Worm (Caenorhabditis elegans): ENCODE data around the gene M01B2.10.

The M01B2.10 gene

ce11 chrV:15287856-15288255 is 25.6 kb upstream of the M01B2.10 start, which contains the start of gene cyp-34A1:
Gene cyp-34A1, minus strand, starts transcription at chrV:15287956.
- no peak for TF ChIP-seq ztf-23 (GFP tag; IDR thresholded peaks at IDR 0.05)
- no peak for TF ChIP-seq ref-1 (GFP tag; conservative IDR thresholded peaks at IDR 0.05)
- TF ChIP-seq cog-1 (tag; optimal IDR thresholded peaks at IDR 0.05): no peak
- no peak for TF ChIP-seq ztf-29 (GFP tag; IDR thresholded peaks at IDR 0.05)
- TF ChIP-seq med-1 (GFP tag; optimal IDR thresholded peaks at IDR 0.05; ENCODE audit: insufficient read depth): no peak
- TF ChIP-seq T22C8.4 (GFP tag; IDR thresholded peaks at IDR 0.05): no peak
- TF ChIP-seq flt-1 (GFP tag; IDR thresholded peaks at IDR 0.05): no peak
- no peak for TF ChIP-seq tab-1 (GFP tag; IDR thresholded peaks at IDR 0.05)
- TF ChIP-seq klf-2 (GFP tag; conservative IDR thresholded peaks at IDR 0.05): no peak

DNA sequence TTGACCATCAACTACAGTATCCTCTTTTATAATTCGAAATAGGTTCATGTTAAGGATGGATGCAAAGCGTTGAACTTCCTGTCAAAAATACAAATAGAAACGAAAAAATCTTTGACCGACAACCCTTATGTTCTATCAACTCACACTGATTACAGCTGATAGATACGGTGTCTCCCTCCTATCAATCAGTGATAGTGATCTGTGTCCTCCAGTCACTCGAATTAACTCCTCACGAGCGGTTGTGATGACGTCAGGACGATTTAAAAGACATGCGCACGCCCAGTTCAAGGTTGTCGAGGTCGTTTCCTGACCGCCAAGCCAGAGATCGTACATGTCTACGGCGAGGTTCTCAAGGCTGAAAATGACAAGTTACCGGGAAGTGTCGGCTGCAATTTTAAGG is 23.7 kb upstream of the M01B2.10 start:
- TF ChIP-seq ztf-29 (GFP tag; IDR thresholded peaks at IDR 0.05) (no peak), klf-2 (GFP tag; conservative IDR thresholded peaks at IDR 0.05) (no peak), ztf-23 (GFP tag; IDR thresholded peaks at IDR 0.05) (no peak), ref-1 (GFP tag; conservative IDR thresholded peaks at IDR 0.05) (no peak), T22C8.4 (GFP tag; IDR thresholded peaks at IDR 0.05) (no peak), cog-1 (tag; optimal IDR thresholded peaks at IDR 0.05) (no peak), tab-1 (GFP tag; IDR thresholded peaks at IDR 0.05) (no peak), med-1 (GFP tag; optimal IDR thresholded peaks at IDR 0.05; ENCODE audit: insufficient read depth) (no peak), flt-1 (GFP tag; IDR thresholded peaks at IDR 0.05) (no peak)

- no peak for TF ChIP-seq ztf-29 (GFP tag; IDR thresholded peaks at IDR 0.05)
- no peak for TF ChIP-seq flt-1 (GFP tag; IDR thresholded peaks at IDR 0.05)
- TF ChIP-seq ref-1 (GFP tag; conservative IDR thresholded peaks at IDR 0.05): no peak
These were observed 19.2 kb upstream of the M01B2.10 start, which contains the start of the genes srw-19 and srx-51 for ce11 chrV:15281279-15281949. Gene srw-19, minus strand, starts transcription at chrV:15281379. Gene srx-51, plus strand, starts transcription at chrV:15281899.

DNA sequence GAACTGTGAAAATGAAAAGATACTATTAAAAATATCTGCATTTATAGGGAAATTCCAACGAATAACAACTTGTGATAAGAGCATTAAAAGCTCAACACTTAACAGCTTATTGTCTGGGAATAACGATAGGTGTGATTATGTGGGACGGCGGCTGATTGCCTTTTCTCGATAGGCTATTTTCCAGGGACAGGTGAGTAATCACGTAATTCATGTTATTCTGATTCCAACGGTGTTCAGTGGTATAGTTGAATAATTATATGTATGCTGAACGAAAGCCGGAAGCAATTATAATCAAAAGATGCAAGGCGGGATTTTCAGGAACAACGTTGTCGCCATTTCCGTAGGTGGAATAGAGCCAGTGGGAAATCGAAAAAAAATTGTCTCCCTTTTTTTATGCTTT is 14.7 kb upstream of the M01B2.10 start, which contains the start of gene srw-17:
Gene srw-17 (minus strand): TSS at position 101 of the 400 bp plus-strand sequence.
- TF ChIP-seq T22C8.4 (GFP tag; IDR thresholded peaks at IDR 0.05) (no peak), ref-1 (GFP tag; conservative IDR thresholded peaks at IDR 0.05) (no peak), cog-1 (tag; optimal IDR thresholded peaks at IDR 0.05) (no peak), ztf-29 (GFP tag; IDR thresholded peaks at IDR 0.05) (no peak), tab-1 (GFP tag; IDR thresholded peaks at IDR 0.05) (no peak), flt-1 (GFP tag; IDR thresholded peaks at IDR 0.05) (no peak), ztf-23 (GFP tag; IDR thresholded peaks at IDR 0.05) (no peak), med-1 (GFP tag; optimal IDR thresholded peaks at IDR 0.05; ENCODE audit: insufficient read depth) (no peak), klf-2 (GFP tag; conservative IDR thresholded peaks at IDR 0.05) (no peak)

ce11 chrV:15274757-15275156 is 12.5 kb upstream of the M01B2.10 start, which contains the start of gene srw-16:
Gene srw-16, minus strand, starts transcription at chrV:15274857.
- no peak for TF ChIP-seq cog-1 (tag; optimal IDR thresholded peaks at IDR 0.05)
- TF ChIP-seq tab-1 (GFP tag; IDR thresholded peaks at IDR 0.05): no peak
- TF ChIP-seq T22C8.4 (GFP tag; IDR thresholded peaks at IDR 0.05): no peak
- no peak for TF ChIP-seq ztf-23 (GFP tag; IDR thresholded peaks at IDR 0.05)
- TF ChIP-seq ztf-29 (GFP tag; IDR thresholded peaks at IDR 0.05): no peak
- no peak for TF ChIP-seq flt-1 (GFP tag; IDR thresholded peaks at IDR 0.05)
- no peak for TF ChIP-seq klf-2 (GFP tag; conservative IDR thresholded peaks at IDR 0.05)
- TF ChIP-seq ref-1 (GFP tag; conservative IDR thresholded peaks at IDR 0.05): no peak
- TF ChIP-seq med-1 (GFP tag; optimal IDR thresholded peaks at IDR 0.05; ENCODE audit: insufficient read depth): no peak

DNA sequence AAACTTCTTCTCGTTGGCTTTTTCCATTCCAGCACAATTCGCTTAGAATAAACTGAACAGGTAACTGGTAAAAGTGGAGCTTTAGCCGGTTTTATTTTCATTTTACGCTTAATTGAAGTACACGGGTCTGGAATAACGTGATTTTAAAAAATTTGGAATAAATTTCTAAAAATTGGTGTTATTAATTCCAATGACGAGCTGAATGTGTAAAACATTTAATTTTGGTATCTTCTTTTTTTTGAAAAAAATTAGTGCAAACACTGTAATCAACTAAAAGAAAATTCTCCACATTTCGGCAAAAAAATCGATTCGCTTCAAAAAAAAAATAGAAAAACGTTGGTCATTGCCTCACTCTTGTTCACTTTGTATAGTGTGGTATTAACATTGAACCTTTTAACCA is 10.0 kb upstream of the M01B2.10 start, which contains the start of gene T10H4.4:
Gene T10H4.4 (minus strand): TSS at position 101 of the 400 bp plus-strand sequence.
- no peak for TF ChIP-seq ztf-29 (GFP tag; IDR thresholded peaks at IDR 0.05)
- TF ChIP-seq med-1 (GFP tag; optimal IDR thresholded peaks at IDR 0.05; ENCODE audit: insufficient read depth): no peak
- TF ChIP-seq ref-1 (GFP tag; conservative IDR thresholded peaks at IDR 0.05): no peak
- TF ChIP-seq cog-1 (tag; optimal IDR thresholded peaks at IDR 0.05): no peak
- TF ChIP-seq ztf-23 (GFP tag; IDR thresholded peaks at IDR 0.05): no peak
- TF ChIP-seq klf-2 (GFP tag; conservative IDR thresholded peaks at IDR 0.05): no peak
- no peak for TF ChIP-seq T22C8.4 (GFP tag; IDR thresholded peaks at IDR 0.05)
- no peak for TF ChIP-seq flt-1 (GFP tag; IDR thresholded peaks at IDR 0.05)
- TF ChIP-seq tab-1 (GFP tag; IDR thresholded peaks at IDR 0.05): no peak

ce11 chrV:15268302-15268701 is 6.1 kb upstream of the M01B2.10 start, which contains the start of gene srw-22:
Gene srw-22, plus strand, starts transcription at chrV:15268602.
- TF ChIP-seq ztf-23 (GFP tag; IDR thresholded peaks at IDR 0.05): no peak
- no peak for TF ChIP-seq ztf-29 (GFP tag; IDR thresholded peaks at IDR 0.05)
- no peak for TF ChIP-seq tab-1 (GFP tag; IDR thresholded peaks at IDR 0.05)
- no peak for TF ChIP-seq med-1 (GFP tag; optimal IDR thresholded peaks at IDR 0.05; ENCODE audit: insufficient read depth)
- TF ChIP-seq cog-1 (tag; optimal IDR thresholded peaks at IDR 0.05): no peak
- TF ChIP-seq T22C8.4 (GFP tag; IDR thresholded peaks at IDR 0.05): no peak
- no peak for TF ChIP-seq klf-2 (GFP tag; conservative IDR thresholded peaks at IDR 0.05)
- no peak for TF ChIP-seq flt-1 (GFP tag; IDR thresholded peaks at IDR 0.05)
- no peak for TF ChIP-seq ref-1 (GFP tag; conservative IDR thresholded peaks at IDR 0.05)

- TF ChIP-seq flt-1 (GFP tag; IDR thresholded peaks at IDR 0.05) (no peak), T22C8.4 (GFP tag; IDR thresholded peaks at IDR 0.05) (no peak), ztf-23 (GFP tag; IDR thresholded peaks at IDR 0.05) (no peak), med-1 (GFP tag; optimal IDR thresholded peaks at IDR 0.05; ENCODE audit: insufficient read depth) (no peak), tab-1 (GFP tag; IDR thresholded peaks at IDR 0.05) (no peak), cog-1 (tag; optimal IDR thresholded peaks at IDR 0.05) (no peak)
These were observed 5.2 kb upstream of the M01B2.10 start, which contains the start of gene T10H4.13 for ce11 chrV:15267405-15267804. Gene T10H4.13, minus strand, starts transcription at chrV:15267505.

DNA sequence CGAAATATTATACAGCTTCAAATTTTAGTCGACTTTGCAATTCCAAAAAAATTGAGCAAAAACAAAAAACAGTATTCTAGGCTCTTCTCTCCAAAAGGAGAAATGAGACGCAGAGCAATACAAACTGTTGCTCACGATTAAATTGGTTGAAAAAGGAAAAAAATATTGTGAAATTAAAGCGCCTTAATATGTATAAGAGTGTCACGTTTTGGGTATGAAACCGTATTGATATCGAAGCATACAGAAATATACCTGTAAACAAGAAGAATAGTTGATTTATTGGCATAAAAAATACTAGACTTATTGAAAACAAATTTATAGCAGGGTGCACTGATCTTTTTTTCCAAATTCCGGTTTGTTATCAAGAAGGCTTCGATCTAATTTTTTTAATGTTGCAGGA is 3.6 kb upstream of the M01B2.10 start, which contains the start of gene M01B2.13:
Gene M01B2.13 (minus strand): TSS at position 101 of the 400 bp plus-strand sequence.
- no peak for TF ChIP-seq klf-2 (GFP tag; conservative IDR thresholded peaks at IDR 0.05)
- no peak for TF ChIP-seq T22C8.4 (GFP tag; IDR thresholded peaks at IDR 0.05)
- TF ChIP-seq ztf-29 (GFP tag; IDR thresholded peaks at IDR 0.05): no peak
- no peak for TF ChIP-seq cog-1 (tag; optimal IDR thresholded peaks at IDR 0.05)
- TF ChIP-seq ztf-23 (GFP tag; IDR thresholded peaks at IDR 0.05): no peak
- TF ChIP-seq ref-1 (GFP tag; conservative IDR thresholded peaks at IDR 0.05): no peak
- no peak for TF ChIP-seq tab-1 (GFP tag; IDR thresholded peaks at IDR 0.05)
- TF ChIP-seq flt-1 (GFP tag; IDR thresholded peaks at IDR 0.05): no peak
- TF ChIP-seq med-1 (GFP tag; optimal IDR thresholded peaks at IDR 0.05; ENCODE audit: insufficient read depth): no peak
